Fruit fly (Drosophila melanogaster): ENCODE results near the gene CG2162.

The CG2162 gene

DNA sequence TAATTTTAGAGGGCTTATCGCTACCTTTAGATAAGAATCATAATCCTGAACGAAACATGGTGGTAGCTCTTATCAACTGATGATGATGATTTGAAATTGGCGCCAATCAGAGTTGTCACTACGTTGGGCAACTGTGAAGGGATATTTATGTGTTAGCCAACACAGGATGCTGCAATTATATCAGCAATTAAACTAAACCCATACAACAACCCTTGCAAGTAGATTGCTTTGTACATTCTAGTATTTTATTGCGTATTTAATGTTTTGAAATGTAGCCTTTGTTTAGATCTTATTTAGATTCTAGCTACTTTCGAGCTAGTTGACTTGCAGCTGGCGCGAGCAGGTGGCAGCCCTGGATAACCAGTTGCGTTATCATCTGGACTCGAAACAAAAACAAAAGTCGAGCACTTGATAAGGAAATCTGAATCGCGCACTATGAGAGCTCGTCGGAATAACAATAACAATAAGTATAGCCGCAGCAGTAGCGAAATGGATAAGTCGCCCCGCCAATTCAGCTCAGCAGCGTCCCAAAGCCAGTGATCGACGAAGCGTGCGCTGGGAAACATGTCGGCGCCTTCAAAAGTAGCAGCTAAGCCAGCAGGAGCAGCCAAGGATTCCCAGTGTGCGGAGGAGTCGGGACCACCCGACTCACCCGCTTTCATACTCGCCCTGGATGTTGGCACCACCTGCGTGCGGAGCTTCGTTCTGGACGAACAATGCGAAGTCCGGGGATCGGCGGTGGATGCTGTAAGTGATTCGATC lies 17.3 kb downstream of the CG2162 start, which contains the start of gene CG1271 (continued):
- TF ChIP-seq pan (optimal IDR thresholded peaks at IDR 0.05) (no peak), pan (GFP tag; optimal IDR thresholded peaks at IDR 0.05 in 1 of 2, IDR thresholded peaks at IDR 0.05 in 1 of 2) (peak in 1 of 2 experiments; percentile 18), Dp (GFP tag; optimal IDR thresholded peaks at IDR 0.05) (peak; percentile 92), prd (optimal IDR thresholded peaks at IDR 0.05) (no peak), prd (GFP tag; IDR thresholded peaks at IDR 0.05) (peak; percentile 66; the same call in 2 of the 3 replicates), zf30C (GFP tag; optimal IDR thresholded peaks at IDR 0.05) (no peak), Rx (GFP tag; IDR thresholded peaks at IDR 0.05) (peak; percentile 25; the same call in 1 of the 2 replicates), Spps (tag; optimal IDR thresholded peaks at IDR 0.05) (no peak), Poxn (GFP tag; IDR thresholded peaks at IDR 0.05) (no peak), CG13424 (tag; optimal IDR thresholded peaks at IDR 0.05) (peak; percentile 57), Hmr (GFP tag; optimal IDR thresholded peaks at IDR 0.05) (no peak), vfl (GFP tag; optimal IDR thresholded peaks at IDR 0.05) (peak; percentile 39), CG31365 (tag; optimal IDR thresholded peaks at IDR 0.05) (peak; percentile 11), pfk (GFP tag; optimal IDR thresholded peaks at IDR 0.05) (no peak), Hand (GFP tag; optimal IDR thresholded peaks at IDR 0.05) (no peak), dpn (GFP tag; optimal IDR thresholded peaks at IDR 0.05) (peak; percentile 53 to 73), grn (GFP tag; optimal IDR thresholded peaks at IDR 0.05) (peak; percentile 92), seq (GFP tag; IDR thresholded peaks at IDR 0.05) (no peak), slbo (GFP tag; IDR thresholded peaks at IDR 0.05) (peak; percentile 72), Dbx (GFP tag; IDR thresholded peaks at IDR 0.05) (peak; percentile 41; the same call in 1 of the 3 replicates), Abd-B (GFP tag; optimal IDR thresholded peaks at IDR 0.05) (no peak), jigr1 (GFP tag; IDR thresholded peaks at IDR 0.05) (no peak), CG4854 (GFP tag; optimal IDR thresholded peaks at IDR 0.05) (peak; percentile 64), NK7.1 (GFP tag; optimal IDR thresholded peaks at IDR 0.05) (peak; percentile 14), ftz-f1 (GFP tag; optimal IDR thresholded peaks at IDR 0.05) (no peak), CG6175 (GFP tag; IDR thresholded peaks at IDR 0.05) (no peak), H15 (GFP tag; IDR thresholded peaks at IDR 0.05) (no peak), ewg (GFP tag; optimal IDR thresholded peaks at IDR 0.05) (no peak), CG3726 (GFP tag; IDR thresholded peaks at IDR 0.05) (no peak), peb (GFP tag; IDR thresholded peaks at IDR 0.05) (peak; percentile 28; the same call in 1 of the 2 replicates), E2f1 (GFP tag; IDR thresholded peaks at IDR 0.05) (peak; percentile 62), inv (GFP tag; IDR thresholded peaks at IDR 0.05; ENCODE audit: partially characterized antibody) (peak; percentile 21; the same call in 1 of the 2 replicates), Myb (GFP tag; optimal IDR thresholded peaks at IDR 0.05) (peak; percentile 58), grau (tag; optimal IDR thresholded peaks at IDR 0.05) (peak; percentile 68), CG11723 (GFP tag; optimal IDR thresholded peaks at IDR 0.05) (no peak), HLHmδ (GFP tag; optimal IDR thresholded peaks at IDR 0.05) (no peak), Lim3 (GFP tag; IDR thresholded peaks at IDR 0.05) (no peak), bowl (GFP tag; IDR thresholded peaks at IDR 0.05) (no peak), slou (GFP tag; optimal IDR thresholded peaks at IDR 0.05) (peak; percentile 24), trem (tag; optimal IDR thresholded peaks at IDR 0.05) (peak; percentile 90), Chrac-16 (GFP tag; optimal IDR thresholded peaks at IDR 0.05) (peak; percentile 57), tio (GFP tag; optimal IDR thresholded peaks at IDR 0.05) (no peak), CG9215 (GFP tag; IDR thresholded peaks at IDR 0.05) (peak; percentile 66), fru (optimal IDR thresholded peaks at IDR 0.05) (no peak), CG13287 (GFP tag; IDR thresholded peaks at IDR 0.05; ENCODE audit: partially characterized antibody) (peak; percentile 51; the same call in 1 of the 2 replicates), trh (GFP tag; optimal IDR thresholded peaks at IDR 0.05) (no peak), ATbp (GFP tag; optimal IDR thresholded peaks at IDR 0.05) (no peak), Fer2 (tag; optimal IDR thresholded peaks at IDR 0.05) (peak; percentile 20), CG4328 (GFP tag; optimal IDR thresholded peaks at IDR 0.05) (peak; percentile 43), sc (optimal IDR thresholded peaks at IDR 0.05) (no peak), sc (GFP tag; optimal IDR thresholded peaks at IDR 0.05) (no peak)
